Worm (Caenorhabditis elegans): Measurements from ENCODE around the gene T04G9.4.
A peak's percentile ranks its signal among the peaks of the same experiment; 100 is the strongest.

Gene T04G9.4

ce11 chrX:768061-768646, 4.1 kb upstream of the T04G9.4 start, which contains the start of the genes trap-2 and ile-2 (continued):
- TF ChIP-seq egl-27 (tag; optimal IDR thresholded peaks at IDR 0.05) = no peak
- TF ChIP-seq aly-2 (tag; optimal IDR thresholded peaks at IDR 0.05) = no peak
- TF ChIP-seq zag-1 (tag; optimal IDR thresholded peaks at IDR 0.05) = no peak
- peak; percentile 93 for TF ChIP-seq hmg-1.1 (GFP tag; IDR thresholded peaks at IDR 0.05)
- TF ChIP-seq hif-1 (tag; optimal IDR thresholded peaks at IDR 0.05) = peak; percentile 69 to 93
- TF ChIP-seq daf-16 (GFP tag; optimal IDR thresholded peaks at IDR 0.05) = peak; percentile 80 to 88
- peak; percentile 68 for TF ChIP-seq daf-16 (tag; optimal IDR thresholded peaks at IDR 0.05)
- TF ChIP-seq ceh-82 (tag; optimal IDR thresholded peaks at IDR 0.05) = no peak
- peak; percentile 91 for TF ChIP-seq egl-43 (GFP tag; IDR thresholded peaks at IDR 0.05)
- TF ChIP-seq mes-2 (tag; optimal IDR thresholded peaks at IDR 0.05; ENCODE audit: poor library complexity, severe bottlenecking) = peak; percentile 94
- TF ChIP-seq attf-4 (tag; optimal IDR thresholded peaks at IDR 0.05) = no peak
- TF ChIP-seq D1046.2 (GFP tag; IDR thresholded peaks at IDR 0.05) = peak; percentile 99
- TF ChIP-seq pqm-1 (tag; optimal IDR thresholded peaks at IDR 0.05) = peak; percentile 71
- peak; percentile 92 to 98 for TF ChIP-seq lsy-2 (tag; optimal IDR thresholded peaks at IDR 0.05)
- peak; percentile 78 for TF ChIP-seq nhr-48 (tag; optimal IDR thresholded peaks at IDR 0.05)

DNA sequence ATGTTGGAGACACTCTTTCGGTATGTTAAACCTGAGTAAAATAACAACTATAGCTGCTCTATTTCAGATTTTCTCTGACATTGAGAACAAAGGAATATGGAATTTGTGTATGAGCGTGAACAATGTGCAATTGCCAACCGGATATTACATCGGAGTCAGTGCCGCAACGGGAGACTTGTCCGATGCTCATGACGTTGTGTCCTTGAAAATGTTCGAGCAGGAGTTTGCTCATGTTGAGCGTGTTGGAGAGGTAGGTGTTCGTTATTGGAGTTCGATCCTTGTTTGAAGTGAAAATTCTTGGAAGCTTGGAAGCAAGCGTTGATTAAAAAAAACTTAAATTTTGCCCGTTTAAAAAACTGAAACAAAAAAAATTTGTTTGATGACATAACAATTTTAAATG, 2.7 kb upstream of the T04G9.4 start:
- TF ChIP-seq unc-62 (GFP tag; optimal IDR thresholded peaks at IDR 0.05 in 1 of 2) (peak in 1 of 2 experiments; percentile 47), unc-62 (tag; optimal IDR thresholded peaks at IDR 0.05) (no peak), aha-1 (tag) (peak; percentile 95), sdz-12 (GFP tag; optimal IDR thresholded peaks at IDR 0.05) (no peak), nhr-77 (tag; optimal IDR thresholded peaks at IDR 0.05) (no peak)

- no peak for TF ChIP-seq unc-62 (GFP tag; optimal IDR thresholded peaks at IDR 0.05 in 1 of 2)
- TF ChIP-seq unc-62 (tag; optimal IDR thresholded peaks at IDR 0.05) = no peak
- TF ChIP-seq zip-2 (tag; optimal IDR thresholded peaks at IDR 0.05) = no peak
- TF ChIP-seq F49E8.2 (tag; optimal IDR thresholded peaks at IDR 0.05; ENCODE audit: borderline replicate concordance) = no peak
- no peak for TF ChIP-seq mxl-3 (GFP tag; optimal IDR thresholded peaks at IDR 0.05)
- TF ChIP-seq unc-39 (tag; optimal IDR thresholded peaks at IDR 0.05) = no peak
- no peak for TF ChIP-seq mxl-2 (GFP tag; conservative IDR thresholded peaks at IDR 0.05)
- no peak for TF ChIP-seq dmd-9 (GFP tag; IDR thresholded peaks at IDR 0.05)
- TF ChIP-seq cey-2 (tag; optimal IDR thresholded peaks at IDR 0.05; ENCODE audit: borderline replicate concordance, insufficient read depth) = no peak
- no peak for TF ChIP-seq ztf-11 (tag; optimal IDR thresholded peaks at IDR 0.05)
- no peak for TF ChIP-seq ceh-62 (tag; optimal IDR thresholded peaks at IDR 0.05)
- no peak for TF ChIP-seq Y75B8A.6 (GFP tag; IDR thresholded peaks at IDR 0.05)
- no peak for TF ChIP-seq snpc-4 (tag; optimal IDR thresholded peaks at IDR 0.05)
- TF ChIP-seq lsy-2 (tag; optimal IDR thresholded peaks at IDR 0.05) = no peak
- TF ChIP-seq spr-3 (GFP tag; optimal IDR thresholded peaks at IDR 0.05) = no peak
- no peak for TF ChIP-seq nhr-28 (tag; optimal IDR thresholded peaks at IDR 0.05)
- TF ChIP-seq nhr-6 (tag; optimal IDR thresholded peaks at IDR 0.05) = no peak
- no peak for TF ChIP-seq nhr-42 (GFP tag; IDR thresholded peaks at IDR 0.05)
- no peak for TF ChIP-seq lin-1 (GFP tag; IDR thresholded peaks at IDR 0.05)
- no peak for TF ChIP-seq hif-1 (tag; optimal IDR thresholded peaks at IDR 0.05)
- TF ChIP-seq hlh-30 (tag; optimal IDR thresholded peaks at IDR 0.05; ENCODE audit: insufficient read depth) = no peak
These were observed 1.7 kb upstream of the T04G9.4 start, which contains the start of gene T04G9.7 for ce11 chrX:770537-770936. TSS of gene T04G9.7 (plus strand) at chrX:770837.

ce11 chrX:777421-777820, 5.1 kb downstream of the T04G9.4 start, which contains the start of gene nas-15:
TSS of gene nas-15 (plus strand) at chrX:777721.
- no peak for TF ChIP-seq ZK337.2 (GFP tag; IDR thresholded peaks at IDR 0.05)
- TF ChIP-seq lin-39 (tag; optimal IDR thresholded peaks at IDR 0.05) = no peak
- no peak for TF ChIP-seq nhr-111 (GFP tag; optimal IDR thresholded peaks at IDR 0.05)
- TF ChIP-seq zfp-2 (tag; optimal IDR thresholded peaks at IDR 0.05) = no peak
- TF ChIP-seq Y105C5A.15 (GFP tag; IDR thresholded peaks at IDR 0.05) = no peak
- TF ChIP-seq aha-1 (tag) = no peak
- no peak for TF ChIP-seq dve-1 (tag; optimal IDR thresholded peaks at IDR 0.05; ENCODE audit: insufficient read depth)
- no peak for TF ChIP-seq nhr-41 (GFP tag; IDR thresholded peaks at IDR 0.05)
- TF ChIP-seq snpc-1.2 (GFP tag; IDR thresholded peaks at IDR 0.05) = no peak
- TF ChIP-seq ama-1 (optimal IDR thresholded peaks at IDR 0.05) = no peak
- TF ChIP-seq hif-1 (tag; optimal IDR thresholded peaks at IDR 0.05) = no peak
- TF ChIP-seq nhr-25 (tag; optimal IDR thresholded peaks at IDR 0.05; ENCODE audit: borderline replicate concordance, insufficient read depth) = no peak
